Worm (Caenorhabditis elegans): ENCODE data around the gene R06F6.12.

R06F6.12 gene

ce11 chrII:10783201-10783962 is 40.5 kb downstream of the R06F6.12 start, which contains the start of gene ect-2:
Gene ect-2, minus strand, starts transcription at chrII:10783962.
- peak; percentile 82 for TF ChIP-seq F16B12.6 (tag; optimal IDR thresholded peaks at IDR 0.05)
- TF ChIP-seq efl-1 (optimal IDR thresholded peaks at IDR 0.05) = peak; percentile 86 to 88
- TF ChIP-seq efl-1 (GFP tag; optimal IDR thresholded peaks at IDR 0.05 in 1 of 2) = peak; percentile 87 to 99
- no peak for TF ChIP-seq nhr-19 (GFP tag; conservative IDR thresholded peaks at IDR 0.05)
- TF ChIP-seq jun-1 (tag; optimal IDR thresholded peaks at IDR 0.05) = no peak
- TF ChIP-seq nhr-47 (tag; optimal IDR thresholded peaks at IDR 0.05) = no peak
- peak; percentile 81 to 90 (median 86) for TF ChIP-seq dpl-1 (GFP tag; optimal IDR thresholded peaks at IDR 0.05)
- no peak for TF ChIP-seq C34B4.2 (tag; optimal IDR thresholded peaks at IDR 0.05)
- no peak for TF ChIP-seq nhr-20 (tag; optimal IDR thresholded peaks at IDR 0.05)
- no peak for TF ChIP-seq pqm-1 (tag; optimal IDR thresholded peaks at IDR 0.05)
- TF ChIP-seq irx-1 (tag; optimal IDR thresholded peaks at IDR 0.05) = no peak
- peak; percentile 4 to 58 for TF ChIP-seq lsy-2 (tag; optimal IDR thresholded peaks at IDR 0.05)
- peak; percentile 9 for TF ChIP-seq skn-1 (tag; optimal IDR thresholded peaks at IDR 0.05)
- peak; percentile 77 to 93 for TF ChIP-seq lin-35 (GFP tag; optimal IDR thresholded peaks at IDR 0.05)
- no peak for TF ChIP-seq nhr-28 (tag; optimal IDR thresholded peaks at IDR 0.05)
- peak; percentile 21 for TF ChIP-seq nhr-71 (tag; optimal IDR thresholded peaks at IDR 0.05)
- peak; percentile 29 for TF ChIP-seq snu-23 (GFP tag; optimal IDR thresholded peaks at IDR 0.05)
- peak; percentile 13 for TF ChIP-seq blmp-1 (tag; optimal IDR thresholded peaks at IDR 0.05)

- no peak for TF ChIP-seq nhr-71 (tag; optimal IDR thresholded peaks at IDR 0.05)
- no peak for TF ChIP-seq blmp-1 (tag; optimal IDR thresholded peaks at IDR 0.05)
- TF ChIP-seq pqm-1 (tag; optimal IDR thresholded peaks at IDR 0.05) = no peak
- no peak for TF ChIP-seq zag-1 (tag; optimal IDR thresholded peaks at IDR 0.05)
- TF ChIP-seq nhr-19 (GFP tag; conservative IDR thresholded peaks at IDR 0.05) = no peak
- TF ChIP-seq aly-2 (tag; optimal IDR thresholded peaks at IDR 0.05) = no peak
- TF ChIP-seq nhr-85 (tag) = no peak
- TF ChIP-seq mef-2 (tag; optimal IDR thresholded peaks at IDR 0.05) = no peak
- TF ChIP-seq efl-1 (optimal IDR thresholded peaks at IDR 0.05) = no peak
- TF ChIP-seq efl-1 (GFP tag; optimal IDR thresholded peaks at IDR 0.05 in 1 of 2) = no peak
- TF ChIP-seq Y116A8C.19 (tag; optimal IDR thresholded peaks at IDR 0.05; ENCODE audit: borderline replicate concordance) = no peak
- TF ChIP-seq snpc-4 (tag; optimal IDR thresholded peaks at IDR 0.05) = no peak
- TF ChIP-seq snu-23 (GFP tag; optimal IDR thresholded peaks at IDR 0.05) = no peak
- no peak for TF ChIP-seq unc-130 (tag; optimal IDR thresholded peaks at IDR 0.05)
- no peak for TF ChIP-seq dpl-1 (GFP tag; optimal IDR thresholded peaks at IDR 0.05)
- TF ChIP-seq lin-13 (GFP tag; optimal IDR thresholded peaks at IDR 0.05) = no peak
Observed at ce11 chrII:10778026-10778425, 45.9 kb downstream of the R06F6.12 start, which contains the start of gene mpz-1. Gene mpz-1, minus strand, starts transcription at chrII:10778126.

All from whole organism, L1 larva.